Worm (Caenorhabditis elegans) whole organism, L3 larva: ENCODE data around the gene F12E12.6.

Source experiments
- R02D3.7 ChIP-seq: fragments of 150-350 bp; optimal IDR thresholded peaks from 2 replicates; lab custom pipeline; 2014; ENCODE audit warnings: missing biosample characterization, missing genetic modification characterization
- ZK546.5 ChIP-seq: sonication (generic microtip); optimal IDR thresholded peaks from 2 replicates; lab custom pipeline; 2017; ENCODE audit warnings: missing biosample characterization, missing genetic modification characterization
- aly-2 ChIP-seq: fragments of 150-350 bp; optimal IDR thresholded peaks from 2 replicates; lab custom pipeline; 2014; ENCODE audit warnings: missing biosample characterization, missing genetic modification characterization
- ama-1 ChIP-seq: fragments of 150-350 bp; optimal IDR thresholded peaks from 2 replicates; lab custom pipeline; 2018
- ceh-16 ChIP-seq: sonication (generic microtip); optimal IDR thresholded peaks from 2 replicates; lab custom pipeline; 2017; ENCODE audit warnings: missing biosample characterization, missing genetic modification characterization
- ceh-82 ChIP-seq: fragments of 150-350 bp; optimal IDR thresholded peaks from 2 replicates; lab custom pipeline; 2014; ENCODE audit warnings: missing biosample characterization, missing genetic modification characterization
- ceh-9 ChIP-seq: sonication (generic microtip); optimal IDR thresholded peaks from 2 replicates; lab custom pipeline; 2018; ENCODE audit warnings: missing biosample characterization, missing genetic modification characterization
- daf-12 ChIP-seq: fragments of 150-350 bp; optimal IDR thresholded peaks from 2 replicates; lab custom pipeline; 2014; ENCODE audit warnings: missing biosample characterization, missing genetic modification reagents, missing genetic modification characterization
- egl-27 ChIP-seq: sonication (generic microtip); optimal IDR thresholded peaks from 4 replicates; lab custom pipeline; 2017; ENCODE audit warnings: missing biosample characterization, missing genetic modification reagents, missing genetic modification characterization
- egl-5 ChIP-seq: fragments of 150-350 bp; optimal IDR thresholded peaks from 2 replicates; lab custom pipeline; 2017; ENCODE audit warnings: missing biosample characterization, missing genetic modification reagents, missing genetic modification characterization, inconsistent platforms
- elt-1 ChIP-seq: fragments of 150-350 bp; optimal IDR thresholded peaks from 2 replicates; lab custom pipeline; 2014; ENCODE audit warnings: missing biosample characterization, missing genetic modification characterization
- fkh-10 ChIP-seq: sonication (generic microtip); optimal IDR thresholded peaks from 2 replicates; lab custom pipeline; 2017; ENCODE audit warnings: missing biosample characterization, missing genetic modification reagents, missing genetic modification characterization
- fkh-2 ChIP-seq: fragments of 150-350 bp; optimal IDR thresholded peaks from 2 replicates; lab custom pipeline; 2014; ENCODE audit warnings: missing biosample characterization, missing genetic modification reagents, missing genetic modification characterization
- fos-1 ChIP-seq: fragments of 150-350 bp; optimal IDR thresholded peaks from 2 replicates; lab custom pipeline; 2014; ENCODE audit warnings: missing biosample characterization, missing genetic modification characterization
- hmg-11 ChIP-seq: sonication (generic microtip); optimal IDR thresholded peaks from 2 replicates; lab custom pipeline; 2016; ENCODE audit warnings: missing genetic modification characterization, missing compliant biosample characterization
- lin-15B ChIP-seq: fragments of 150-350 bp; optimal IDR thresholded peaks from 2 replicates; lab custom pipeline; 2014; ENCODE audit warnings: missing biosample characterization, missing genetic modification characterization
- lsy-12 ChIP-seq: sonication (generic microtip); optimal IDR thresholded peaks from 2 replicates; lab custom pipeline; 2016; ENCODE audit warnings: mild to moderate bottlenecking, missing genetic modification characterization, missing compliant biosample characterization
- mdl-1 ChIP-seq: fragments of 150-350 bp; optimal IDR thresholded peaks from 2 replicates; lab custom pipeline; 2014; ENCODE audit warnings: missing biosample characterization, missing genetic modification characterization
- nhr-11 ChIP-seq: fragments of 150-350 bp; optimal IDR thresholded peaks from 2 replicates; lab custom pipeline; 2014; ENCODE audit warnings: missing biosample characterization, missing genetic modification characterization
- nhr-23 ChIP-seq: fragments of 150-350 bp; optimal IDR thresholded peaks from 2 replicates; lab custom pipeline; 2014; ENCODE audit warnings: missing biosample characterization, missing genetic modification reagents, missing genetic modification characterization
- nhr-237 ChIP-seq: fragments of 150-350 bp; optimal IDR thresholded peaks from 2 replicates; lab custom pipeline; 2014; ENCODE audit warnings: missing biosample characterization, missing genetic modification characterization
- nhr-25 ChIP-seq: sonication (generic microtip); optimal IDR thresholded peaks from 2 replicates; lab custom pipeline; 2017; ENCODE audit warnings: missing biosample characterization, missing genetic modification characterization
- nhr-28 ChIP-seq: fragments of 150-350 bp; optimal IDR thresholded peaks from 2 replicates; lab custom pipeline; 2014; ENCODE audit warnings: missing biosample characterization, missing genetic modification characterization
- nhr-43 ChIP-seq: sonication (generic microtip); optimal IDR thresholded peaks from 2 replicates; lab custom pipeline; 2016; ENCODE audit warnings: mild to moderate bottlenecking, missing genetic modification characterization, missing compliant biosample characterization; ENCODE audit not compliant: poor library complexity, severe bottlenecking
- nhr-67 ChIP-seq: fragments of 150-350 bp; optimal IDR thresholded peaks from 2 replicates; lab custom pipeline; 2014; ENCODE audit warnings: missing biosample characterization, missing genetic modification characterization
- nhr-76 ChIP-seq: fragments of 150-350 bp; sonication (generic microtip); optimal IDR thresholded peaks from 5 replicates; lab custom pipeline; 2014; ENCODE audit warnings: missing biosample characterization, missing genetic modification characterization
- nhr-77 ChIP-seq: fragments of 150-350 bp; optimal IDR thresholded peaks from 2 replicates; lab custom pipeline; 2014; ENCODE audit warnings: missing biosample characterization, missing genetic modification characterization
- pha-4 ChIP-seq: fragments of 150-350 bp; optimal IDR thresholded peaks from 2 replicates; lab custom pipeline; 2014; ENCODE audit warnings: missing biosample characterization, missing genetic modification reagents, missing genetic modification characterization
- skn-1 ChIP-seq: fragments of 150-350 bp; optimal IDR thresholded peaks from 2 replicates; lab custom pipeline; 2014; ENCODE audit warnings: missing biosample characterization, missing genetic modification characterization
- snpc-4 ChIP-seq: fragments of 150-350 bp; optimal IDR thresholded peaks from 2 replicates; lab custom pipeline; 2014; ENCODE audit warnings: missing biosample characterization, missing genetic modification characterization
- tbx-2 ChIP-seq: sonication (generic microtip); optimal IDR thresholded peaks from 2 replicates; lab custom pipeline; 2016; ENCODE audit warnings: mild to moderate bottlenecking, missing genetic modification characterization, missing compliant biosample characterization
- unc-39 ChIP-seq: sonication (generic microtip); optimal IDR thresholded peaks from 4 replicates; lab custom pipeline; 2017; ENCODE audit warnings: missing biosample characterization, missing genetic modification characterization
- unc-62 ChIP-seq: fragments of 150-350 bp; sonication (generic microtip); optimal IDR thresholded peaks from 4 replicates; lab custom pipeline; 2014; ENCODE audit warnings: missing biosample characterization, missing genetic modification reagents, missing genetic modification characterization
- zag-1 ChIP-seq: fragments of 150-350 bp; optimal IDR thresholded peaks from 2 replicates; lab custom pipeline; 2014; ENCODE audit warnings: missing biosample characterization, missing genetic modification characterization
- ztf-11 ChIP-seq: fragments of 150-350 bp; optimal IDR thresholded peaks from 2 replicates; lab custom pipeline; 2014; ENCODE audit warnings: missing biosample characterization, missing genetic modification characterization
- ztf-4 ChIP-seq: fragments of 150-350 bp; optimal IDR thresholded peaks from 2 replicates; lab custom pipeline; 2014; ENCODE audit warnings: missing biosample characterization, missing genetic modification characterization

The F12E12.6 gene

ce11 chrII:3753598-3753997 is 16.9 kb upstream of the F12E12.6 start, which contains the start of gene rcd-1:
rcd-1 (plus strand) TSS chrII:3753898.
- no peak for TF ChIP-seq snpc-4 (tag; lab: Kevin White, UChicago)
- TF ChIP-seq daf-12 (tag; lab: Kevin White, UChicago), result no peak
- no peak for TF ChIP-seq lin-15B
- no peak for TF ChIP-seq nhr-43
- no peak for TF ChIP-seq unc-39 (tag; lab: Kevin White, UChicago)
- no peak for TF ChIP-seq ceh-82
- TF ChIP-seq egl-27 (tag; lab: Kevin White, UChicago), result no peak
- no peak for TF ChIP-seq nhr-67 (tag; lab: Kevin White, UChicago)
- TF ChIP-seq hmg-11 (tag; lab: Kevin White, UChicago), result no peak
- no peak for TF ChIP-seq mdl-1

- TF ChIP-seq nhr-76 (tag; lab: Kevin White, UChicago), result no peak
- no peak for TF ChIP-seq egl-27 (tag; lab: Kevin White, UChicago)
- no peak for TF ChIP-seq egl-5 (tag; lab: Kevin White, UChicago)
- no peak for TF ChIP-seq fos-1 (tag; lab: Kevin White, UChicago)
- TF ChIP-seq nhr-67 (tag; lab: Kevin White, UChicago), result no peak
- no peak for TF ChIP-seq aly-2 (tag; lab: Kevin White, UChicago)
- no peak for TF ChIP-seq nhr-77 (tag; lab: Kevin White, UChicago)
- TF ChIP-seq ZK546.5 (tag; lab: Kevin White, UChicago), result no peak
- no peak for TF ChIP-seq ceh-9 (tag; lab: Kevin White, UChicago)
- no peak for TF ChIP-seq fkh-10 (GFP tag; lab: Kevin White, UChicago)
- no peak for TF ChIP-seq nhr-11 (tag; lab: Kevin White, UChicago)
- TF ChIP-seq unc-39 (tag; lab: Kevin White, UChicago), result no peak
- no peak for TF ChIP-seq R02D3.7 (tag; lab: Kevin White, UChicago)
- TF ChIP-seq pha-4 (tag; lab: Kevin White, UChicago), result no peak
- TF ChIP-seq snpc-4 (tag; lab: Kevin White, UChicago), result no peak
- no peak for TF ChIP-seq skn-1 (tag; lab: Kevin White, UChicago)
- TF ChIP-seq ama-1 (lab: Kevin White, UChicago), result no peak
- TF ChIP-seq hmg-11 (tag; lab: Kevin White, UChicago), result no peak
- TF ChIP-seq ceh-82, result no peak
- no peak for TF ChIP-seq ztf-11 (tag; lab: Kevin White, UChicago)
Observed at ce11 chrII:3752184-3752583, 15.4 kb upstream of the F12E12.6 start, which contains the start of gene sdz-11. sdz-11 (minus strand) TSS chrII:3752284.

DNA sequence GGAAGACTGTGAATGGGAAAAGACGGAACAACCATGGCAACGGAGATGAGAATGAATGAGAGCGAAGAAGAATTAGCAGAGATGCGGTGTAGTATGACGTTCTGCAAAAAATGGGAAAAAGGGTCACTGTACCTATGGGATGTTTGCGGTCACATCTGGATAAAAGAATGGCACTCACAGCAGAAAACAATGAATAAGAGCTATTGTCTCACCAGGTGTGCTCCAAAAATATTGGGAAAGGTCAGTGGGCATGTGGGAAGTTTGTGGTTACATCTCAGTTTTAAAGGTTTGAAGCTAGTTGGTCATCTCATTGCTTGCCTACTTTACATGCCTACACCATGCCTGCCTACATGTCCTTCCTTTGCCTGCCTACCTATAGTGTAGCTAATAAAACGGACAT is 13.9 kb upstream of the F12E12.6 start, which contains the start of gene fbxb-91:
Gene fbxb-91, minus strand, starts transcription at position 101 of the 400 bp plus-strand sequence.
- TF ChIP-seq daf-12 (tag; lab: Kevin White, UChicago) (no peak), nhr-25 (no peak), lsy-12 (no peak), hmg-11 (tag; lab: Kevin White, UChicago) (no peak), zag-1 (tag; lab: Kevin White, UChicago) (no peak), snpc-4 (tag; lab: Kevin White, UChicago) (no peak), elt-1 (no peak), skn-1 (tag; lab: Kevin White, UChicago) (no peak), tbx-2 (tag; lab: Kevin White, UChicago) (no peak), nhr-11 (tag; lab: Kevin White, UChicago) (no peak), pha-4 (tag; lab: Kevin White, UChicago) (no peak), nhr-237 (tag; lab: Kevin White, UChicago) (no peak), nhr-76 (tag; lab: Kevin White, UChicago) (no peak), nhr-77 (tag; lab: Kevin White, UChicago) (no peak), fkh-2 (no peak)

DNA sequence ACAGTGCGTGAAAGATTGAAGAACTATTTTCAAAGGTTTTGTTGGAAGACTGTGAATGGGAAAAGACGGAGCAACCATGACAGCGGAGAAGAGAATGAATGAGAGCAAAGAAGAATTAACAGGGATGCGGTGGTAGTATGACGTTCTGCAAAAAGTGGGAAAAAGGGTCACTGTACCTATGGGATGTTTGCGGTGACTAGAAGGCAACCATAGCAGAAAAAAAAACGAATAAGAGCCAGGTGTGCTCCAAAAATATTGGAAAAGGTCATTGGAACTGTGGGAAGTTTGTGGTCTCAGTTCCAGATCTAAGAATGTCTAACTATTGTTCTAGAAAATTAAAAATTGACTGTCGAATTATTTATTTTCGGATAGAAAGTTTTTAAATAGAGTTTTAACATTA is 12.0 kb upstream of the F12E12.6 start, which contains the start of gene fbxb-90:
Gene fbxb-90, minus strand, starts transcription at position 101 of the 400 bp plus-strand sequence.
- TF ChIP-seq ceh-82 (no peak), unc-62 (GFP tag; lab: Kevin White, UChicago) (no peak), nhr-76 (tag; lab: Kevin White, UChicago) (no peak), ceh-16 (tag; lab: Kevin White, UChicago) (no peak), nhr-237 (tag; lab: Kevin White, UChicago) (no peak), nhr-28 (no peak), nhr-23 (tag; lab: Kevin White, UChicago) (no peak), fkh-10 (GFP tag; lab: Kevin White, UChicago) (no peak), unc-39 (tag; lab: Kevin White, UChicago) (no peak), daf-12 (tag; lab: Kevin White, UChicago) (no peak), snpc-4 (tag; lab: Kevin White, UChicago) (no peak), ztf-11 (tag; lab: Kevin White, UChicago) (no peak), nhr-77 (tag; lab: Kevin White, UChicago) (no peak), aly-2 (tag; lab: Kevin White, UChicago) (no peak), ztf-4 (tag; lab: Kevin White, UChicago) (no peak), fkh-2 (no peak), fos-1 (tag; lab: Kevin White, UChicago) (no peak)
